Fruit fly (Drosophila melanogaster) whole organism, larva: ENCODE results near the gene CG13086.

Experiments
- noc ChIP-seq: fragments of 200-800 bp; sonication (Bioruptor generic); optimal IDR thresholded peaks from 3 replicates; lab custom pipeline; 2019; ENCODE audit warnings: missing biosample characterization, mild to moderate bottlenecking, missing genetic modification characterization, moderate library complexity

The CG13086 gene

dm6 chr2L:19413118-19413893, 49.1 kb downstream of the CG13086 start:
- TF ChIP-seq noc: no peak

dm6 chr2L:19414233-19414749, 50.1 kb downstream of the CG13086 start:
- no peak for TF ChIP-seq noc
